Fruit fly (Drosophila melanogaster) whole organism, embryonic: ENCODE results near the gene BCL7-like.

Experiments
- Adf1 ChIP-seq: fragments of 200-800 bp; sonication (Bioruptor generic); IDR thresholded peaks from 2 replicates; pipeline ENCODE4 v1.3.6; 2022; ENCODE audit warnings: missing biosample characterization, missing genetic modification characterization
- BEAF-32 ChIP-seq: fragments of 200-800 bp; sonication (Bioruptor generic); optimal IDR thresholded peaks from 3 replicates; lab custom pipeline; 2017; ENCODE audit warnings: missing biosample characterization, missing genetic modification characterization, mild to moderate bottlenecking, moderate library complexity, missing genetic modification reagents
- CG11456 ChIP-seq: fragments of 200-800 bp; sonication (Bioruptor generic); IDR thresholded peaks from 3 replicates; pipeline ENCODE4 v1.3.6; 2022; ENCODE audit warnings: missing biosample characterization, missing genetic modification characterization
- CG16863 ChIP-seq: fragments of 200-800 bp; sonication (Bioruptor generic); optimal IDR thresholded peaks from 3 replicates; lab custom pipeline; 2016; ENCODE audit warnings: missing biosample characterization, missing genetic modification characterization
- CG17802 ChIP-seq: fragments of 200-800 bp; sonication (Bioruptor generic); optimal IDR thresholded peaks from 2 replicates; lab custom pipeline; 2018; ENCODE audit warnings: missing biosample characterization, mild to moderate bottlenecking, missing genetic modification characterization, moderate library complexity
- CG1792 ChIP-seq: fragments of 200-800 bp; sonication (Bioruptor generic); optimal IDR thresholded peaks from 2 replicates; lab custom pipeline; 2016; ENCODE audit warnings: missing biosample characterization, missing genetic modification characterization
- CG1832 ChIP-seq: fragments of 200-800 bp; sonication (Bioruptor generic); optimal IDR thresholded peaks from 2 replicates; lab custom pipeline; 2017; ENCODE audit warnings: missing biosample characterization, mild to moderate bottlenecking, missing genetic modification characterization, inconsistent platforms
- CG2712 ChIP-seq: fragments of 200-800 bp; optimal IDR thresholded peaks from 3 replicates; lab custom pipeline; 2019; ENCODE audit warnings: missing biosample characterization, mild to moderate bottlenecking, missing genetic modification characterization, moderate library complexity
- CG31388 ChIP-seq: fragments of 200-800 bp; sonication (Bioruptor generic); optimal IDR thresholded peaks from 2 replicates; lab custom pipeline; 2016; ENCODE audit warnings: missing biosample characterization, missing genetic modification characterization
- CG4360 ChIP-seq: fragments of 200-800 bp; sonication (Bioruptor generic); IDR thresholded peaks from 2 replicates; pipeline ENCODE4 v1.3.6; 2022; ENCODE audit warnings: missing biosample characterization, missing genetic modification characterization
- CG7786 ChIP-seq: fragments of 200-800 bp; sonication (Bioruptor generic); optimal IDR thresholded peaks from 2 replicates; lab custom pipeline; 2016; ENCODE audit warnings: missing biosample characterization, missing genetic modification characterization
- Camta ChIP-seq: fragments of 200-800 bp; sonication (Bioruptor generic); optimal IDR thresholded peaks from 2 replicates; lab custom pipeline; 2016; ENCODE audit warnings: missing biosample characterization, missing genetic modification characterization
- CkIIα-i1 ChIP-seq: fragments of 200-800 bp; sonication (Bioruptor generic); IDR thresholded peaks from 2 replicates; pipeline ENCODE4 v1.3.6; 2022; ENCODE audit warnings: missing biosample characterization, missing genetic modification characterization
- CoRest ChIP-seq: fragments of 200-800 bp; sonication (Bioruptor generic); optimal IDR thresholded peaks from 3 replicates; lab custom pipeline; 2018; ENCODE audit warnings: missing biosample characterization, mild to moderate bottlenecking, missing genetic modification characterization, moderate library complexity
- Dip3 ChIP-seq: fragments of 200-800 bp; sonication (Bioruptor generic); optimal IDR thresholded peaks from 3 replicates; lab custom pipeline; 2016; ENCODE audit warnings: missing biosample characterization, missing genetic modification characterization
- Gsc ChIP-seq: fragments of 200-800 bp; sonication (Bioruptor generic); IDR thresholded peaks from 2 replicates; pipeline ENCODE4 v1.3.6; 2022; ENCODE audit warnings: missing biosample characterization, missing genetic modification characterization
- HLHmδ ChIP-seq: fragments of 200-800 bp; sonication (Bioruptor generic); optimal IDR thresholded peaks from 2 replicates; lab custom pipeline; 2018; ENCODE audit warnings: missing biosample characterization, mild to moderate bottlenecking, missing genetic modification characterization, moderate library complexity
- HmgD ChIP-seq: fragments of 200-800 bp; sonication (Bioruptor generic); optimal IDR thresholded peaks from 3 replicates; lab custom pipeline; 2016; ENCODE audit warnings: missing biosample characterization, missing genetic modification characterization
- Hmx ChIP-seq: fragments of 200-800 bp; sonication (Bioruptor generic); optimal IDR thresholded peaks from 2 replicates; lab custom pipeline; 2016; ENCODE audit warnings: missing biosample characterization, missing genetic modification characterization
- NK7.1 ChIP-seq: fragments of 200-800 bp; sonication (Bioruptor generic); optimal IDR thresholded peaks from 3 replicates; lab custom pipeline; 2016; ENCODE audit warnings: missing biosample characterization, missing genetic modification characterization
- Spps ChIP-seq: fragments of 200-800 bp; sonication (Bioruptor generic); optimal IDR thresholded peaks from 2 replicates; lab custom pipeline; 2018; ENCODE audit warnings: missing biosample characterization, mild to moderate bottlenecking, missing genetic modification characterization
- Sry-δ ChIP-seq: fragments of 200-800 bp; sonication (Bioruptor generic); optimal IDR thresholded peaks from 2 replicates; lab custom pipeline; 2016; ENCODE audit warnings: missing biosample characterization, missing genetic modification characterization
- Trl ChIP-seq, 3 experiments: fragments of >200 bp in 2 of 3; fragments of 200-800 bp in 1 of 3; sonication (Bioruptor generic) in 1 of 3; optimal IDR thresholded peaks; 2 replicates in 1 of 3; 3 replicates in 2 of 3; lab custom pipeline; 2016 to 2017; ENCODE audit warnings: missing biosample characterization in 1 of 3, missing genetic modification characterization in 1 of 3
- Xrp1 ChIP-seq: fragments of 200-800 bp; sonication (Bioruptor generic); IDR thresholded peaks from 2 replicates; pipeline ENCODE4 v1.3.6; 2022; ENCODE audit warnings: missing biosample characterization, missing genetic modification characterization
- crol ChIP-seq: fragments of 200-800 bp; sonication (Bioruptor generic); IDR thresholded peaks from 2 replicates; pipeline ENCODE4 v1.3.6; 2022; ENCODE audit warnings: missing biosample characterization, missing genetic modification characterization
- da ChIP-seq: fragments of 200-800 bp; sonication (Bioruptor generic); optimal IDR thresholded peaks from 2 replicates; lab custom pipeline; 2016; ENCODE audit warnings: missing biosample characterization, missing genetic modification characterization
- mirr ChIP-seq: fragments of 200-800 bp; sonication (Bioruptor generic); optimal IDR thresholded peaks from 3 replicates; lab custom pipeline; 2018; ENCODE audit warnings: missing biosample characterization, mild to moderate bottlenecking, missing genetic modification characterization
- pnt ChIP-seq: fragments of 200-800 bp; sonication (Bioruptor generic); optimal IDR thresholded peaks from 3 replicates; lab custom pipeline; 2016; ENCODE audit warnings: missing biosample characterization, missing genetic modification characterization
- prd ChIP-seq, 3 experiments: fragments of >200 bp in 2 of 3; fragments of 200-800 bp in 1 of 3; sonication (Bioruptor generic) in 1 of 3; optimal IDR thresholded peaks in 2 of 3; IDR thresholded peaks in 1 of 3; 2 replicates in 2 of 3; 3 replicates in 1 of 3; pipeline versions ENCODE4 v1.3.6 to Lab custom; 2017 to 2022; ENCODE audit warnings: missing biosample characterization in 1 of 3, missing genetic modification characterization in 1 of 3
- psq ChIP-seq: fragments of 200-800 bp; sonication (Bioruptor generic); optimal IDR thresholded peaks from 2 replicates; lab custom pipeline; 2017; ENCODE audit warnings: missing biosample characterization, missing genetic modification characterization
- row ChIP-seq: fragments of 200-800 bp; sonication (Bioruptor generic); IDR thresholded peaks from 3 replicates; pipeline ENCODE4 v1.3.6; 2022; ENCODE audit warnings: missing biosample characterization, missing genetic modification characterization
- run ChIP-seq: fragments of 200-800 bp; sonication (Bioruptor generic); optimal IDR thresholded peaks from 3 replicates; lab custom pipeline; 2018; ENCODE audit warnings: missing biosample characterization, mild to moderate bottlenecking, missing genetic modification characterization
- slbo ChIP-seq: fragments of 200-800 bp; sonication (Bioruptor generic); IDR thresholded peaks from 2 replicates; pipeline ENCODE4 v1.3.6; 2022; ENCODE audit warnings: missing biosample characterization, missing genetic modification characterization
- zen ChIP-seq: fragments of 200-800 bp; sonication (Bioruptor generic); optimal IDR thresholded peaks from 3 replicates; lab custom pipeline; 2018; ENCODE audit warnings: missing biosample characterization, mild to moderate bottlenecking, missing genetic modification characterization, moderate library complexity

The BCL7-like gene

dm6 chrX:9352112-9353096 lies 4.0 kb upstream of the BCL7-like start (continued):
- TF ChIP-seq CG16863 (GFP tag; lab: Kevin White, UChicago), result peak; percentile 64
- peak; percentile 78 for TF ChIP-seq CG11456 (GFP tag; lab: Robert Waterston, UW)
- TF ChIP-seq da (GFP tag; lab: Kevin White, UChicago), result no peak
- TF ChIP-seq CG1792 (GFP tag; lab: Kevin White, UChicago), result peak; percentile 65
- TF ChIP-seq CG2712 (tag; lab: Kevin White, UChicago), result peak; percentile 86
- TF ChIP-seq zen (tag; lab: Kevin White, UChicago), result peak; percentile 59
- TF ChIP-seq CG31388 (GFP tag; lab: Kevin White, UChicago), result peak; percentile 37
- TF ChIP-seq CG7786 (GFP tag; lab: Kevin White, UChicago), result peak; percentile 46
- TF ChIP-seq Sry-δ, result no peak
- TF ChIP-seq CkIIα-i1 (GFP tag; lab: Robert Waterston, UW), result 0 out of 2 replicates have a peak, but pooled peaks have one; percentile 43
- no peak for TF ChIP-seq prd (optimal IDR thresholded peaks at IDR 0.05; lab: Kevin White, UChicago)
- TF ChIP-seq prd (GFP tag; IDR thresholded peaks at IDR 0.05; lab: Robert Waterston, UW), result peak; percentile 81
- TF ChIP-seq slbo (GFP tag; lab: Robert Waterston, UW), result peak; percentile 87
- TF ChIP-seq Gsc (GFP tag; lab: Robert Waterston, UW), result 0 out of 2 replicates have a peak, but pooled peaks have one; percentile 15
- peak; percentile 86 for TF ChIP-seq CoRest (tag; lab: Kevin White, UChicago)
- TF ChIP-seq BEAF-32, result no peak
- peak; percentile 70 for TF ChIP-seq run (tag; lab: Kevin White, UChicago)
- peak; percentile 66 for TF ChIP-seq pnt
- peak; percentile 49 for TF ChIP-seq psq (GFP tag; lab: Kevin White, UChicago)
- TF ChIP-seq Spps (tag; lab: Kevin White, UChicago), result peak; percentile 13
- TF ChIP-seq NK7.1 (GFP tag; lab: Kevin White, UChicago), result peak; percentile 59
- TF ChIP-seq CG17802 (tag; lab: Kevin White, UChicago), result peak; percentile 41
- peak; percentile 68 for TF ChIP-seq Camta
- peak; percentile 79 for TF ChIP-seq Xrp1 (GFP tag; lab: Robert Waterston, UW)
- TF ChIP-seq row (GFP tag; lab: Robert Waterston, UW), result peak; percentile 85
- peak; percentile 45 for TF ChIP-seq mirr
- peak; percentile 42 for TF ChIP-seq Hmx (GFP tag; lab: Kevin White, UChicago)
- TF ChIP-seq Trl (optimal IDR thresholded peaks at IDR 0.05; lab: Kevin White, UChicago), result no peak
- TF ChIP-seq Trl (GFP tag; optimal IDR thresholded peaks at IDR 0.05; lab: Kevin White, UChicago), result peak; percentile 62

dm6 chrX:9354773-9355172 lies 1.7 kb upstream of the BCL7-like start:
- peak; percentile 41 for TF ChIP-seq CG1832
- peak; percentile 1; the same call in 1 of the 2 replicates for TF ChIP-seq CG4360
- no peak for TF ChIP-seq HLHmδ (GFP tag; lab: Kevin White, UChicago)
- TF ChIP-seq Dip3 (GFP tag; lab: Kevin White, UChicago), result no peak
- no peak for TF ChIP-seq HmgD
- peak; percentile 92 for TF ChIP-seq crol (GFP tag; lab: Robert Waterston, UW)
- TF ChIP-seq Adf1 (GFP tag; lab: Robert Waterston, UW), result peak; percentile 73
